Fruit fly (Drosophila melanogaster): Measurements from ENCODE around the gene CG10621.
A peak's percentile ranks its signal among the peaks of the same experiment; 100 is the strongest.

The CG10621 gene

DNA sequence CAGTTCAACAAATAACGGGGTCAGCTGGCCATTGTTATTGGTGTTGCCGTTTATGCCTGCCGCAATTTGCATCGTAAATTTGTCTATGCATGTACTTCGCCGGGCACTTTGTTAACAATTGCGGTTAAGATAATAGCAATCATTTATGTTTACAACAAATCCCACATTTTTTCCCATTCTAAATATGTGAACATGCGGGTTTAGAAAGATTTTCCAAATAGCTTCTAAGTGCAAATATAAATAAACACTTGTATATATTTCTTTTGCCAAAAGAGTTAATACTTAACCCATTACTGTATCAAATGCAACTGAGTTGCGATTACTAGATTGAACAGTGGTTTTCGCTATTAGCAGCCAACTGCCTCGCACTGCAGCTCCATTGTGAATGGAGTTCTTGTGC, 26.8 kb upstream of the CG10621 start:
- TF ChIP-seq CG33017 (tag; optimal IDR thresholded peaks at IDR 0.05) (no peak), bab1 (GFP tag; optimal IDR thresholded peaks at IDR 0.05) (no peak), CG11617 (GFP tag; optimal IDR thresholded peaks at IDR 0.05) (no peak), Mnt (GFP tag; optimal IDR thresholded peaks at IDR 0.05) (no peak), CG7045 (GFP tag; optimal IDR thresholded peaks at IDR 0.05) (no peak), cic (GFP tag; optimal IDR thresholded peaks at IDR 0.05) (no peak)

DNA sequence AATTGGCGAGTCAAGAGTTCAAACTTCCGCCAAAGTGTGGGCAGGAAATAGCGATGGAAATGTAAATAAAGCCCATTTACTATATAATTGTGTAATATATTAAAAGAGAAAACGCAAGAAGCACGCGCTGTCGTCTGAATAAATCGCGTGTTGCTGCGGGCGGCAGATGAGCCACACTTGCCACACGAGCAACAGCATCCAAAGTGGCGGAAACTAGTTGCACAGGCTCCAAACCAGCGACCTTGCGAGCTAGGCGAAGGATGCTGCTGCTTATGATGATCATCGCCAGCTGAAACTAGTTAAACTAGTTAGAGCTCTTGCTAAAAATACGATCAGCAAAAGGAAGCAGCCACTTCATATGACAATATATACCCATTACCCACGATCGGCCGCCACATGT, 25.2 kb upstream of the CG10621 start:
- no peak for TF ChIP-seq CG7045 (GFP tag; optimal IDR thresholded peaks at IDR 0.05)
- TF ChIP-seq Crg-1 (GFP tag; optimal IDR thresholded peaks at IDR 0.05) = no peak
- TF ChIP-seq CG11617 (GFP tag; optimal IDR thresholded peaks at IDR 0.05) = no peak
- no peak for TF ChIP-seq CG33017 (tag; optimal IDR thresholded peaks at IDR 0.05)
- no peak for TF ChIP-seq CG5204 (GFP tag; optimal IDR thresholded peaks at IDR 0.05)
- TF ChIP-seq ovo (GFP tag; optimal IDR thresholded peaks at IDR 0.05) = no peak
- no peak for TF ChIP-seq CG12768 (GFP tag; optimal IDR thresholded peaks at IDR 0.05)

- TF ChIP-seq CG5204 (GFP tag; optimal IDR thresholded peaks at IDR 0.05) (no peak), kay (GFP tag; ENCODE audit: borderline replicate concordance) (no peak), CG12768 (GFP tag; optimal IDR thresholded peaks at IDR 0.05) (no peak), CG14711 (tag; optimal IDR thresholded peaks at IDR 0.05) (no peak), ovo (GFP tag; optimal IDR thresholded peaks at IDR 0.05) (no peak), Mnt (GFP tag; optimal IDR thresholded peaks at IDR 0.05) (no peak), tj (GFP tag; optimal IDR thresholded peaks at IDR 0.05) (no peak), Crg-1 (GFP tag; optimal IDR thresholded peaks at IDR 0.05) (no peak), CG7045 (GFP tag; optimal IDR thresholded peaks at IDR 0.05) (no peak), Hr96 (GFP tag; optimal IDR thresholded peaks at IDR 0.05) (no peak), cic (GFP tag; optimal IDR thresholded peaks at IDR 0.05) (no peak), toe (GFP tag; optimal IDR thresholded peaks at IDR 0.05) (no peak), CG1620 (GFP tag; optimal IDR thresholded peaks at IDR 0.05) (no peak), bab1 (GFP tag; optimal IDR thresholded peaks at IDR 0.05) (no peak), Clk (GFP tag; optimal IDR thresholded peaks at IDR 0.05) (no peak), CG11617 (GFP tag; optimal IDR thresholded peaks at IDR 0.05) (no peak)
These were observed 24.7 kb upstream of the CG10621 start for dm6 chr2L:18978923-18979322.

- TF ChIP-seq pad (GFP tag; optimal IDR thresholded peaks at IDR 0.05) = no peak
- TF ChIP-seq CG5204 (GFP tag; optimal IDR thresholded peaks at IDR 0.05) = no peak
- no peak for TF ChIP-seq CG12768 (GFP tag; optimal IDR thresholded peaks at IDR 0.05)
- no peak for TF ChIP-seq CG1620 (GFP tag; optimal IDR thresholded peaks at IDR 0.05)
- no peak for TF ChIP-seq CG33017 (tag; optimal IDR thresholded peaks at IDR 0.05)
- no peak for TF ChIP-seq CG14711 (tag; optimal IDR thresholded peaks at IDR 0.05)
- TF ChIP-seq Hr96 (GFP tag; optimal IDR thresholded peaks at IDR 0.05) = no peak
- no peak for TF ChIP-seq toe (GFP tag; optimal IDR thresholded peaks at IDR 0.05)
- TF ChIP-seq tj (GFP tag; optimal IDR thresholded peaks at IDR 0.05) = no peak
- TF ChIP-seq bab1 (GFP tag; optimal IDR thresholded peaks at IDR 0.05) = no peak
- TF ChIP-seq Crg-1 (GFP tag; optimal IDR thresholded peaks at IDR 0.05) = no peak
- TF ChIP-seq kay (GFP tag; ENCODE audit: borderline replicate concordance) = no peak
- no peak for TF ChIP-seq cic (GFP tag; optimal IDR thresholded peaks at IDR 0.05)
- no peak for TF ChIP-seq CG7101 (tag; optimal IDR thresholded peaks at IDR 0.05)
- TF ChIP-seq Clk (GFP tag; optimal IDR thresholded peaks at IDR 0.05) = no peak
- no peak for TF ChIP-seq Mnt (GFP tag; optimal IDR thresholded peaks at IDR 0.05)
- no peak for TF ChIP-seq cnc (optimal IDR thresholded peaks at IDR 0.05)
- no peak for TF ChIP-seq CG7045 (GFP tag; optimal IDR thresholded peaks at IDR 0.05)
- TF ChIP-seq CG11617 (GFP tag; optimal IDR thresholded peaks at IDR 0.05) = no peak
These were observed 22.5 kb upstream of the CG10621 start for dm6 chr2L:18976749-18977148.

DNA sequence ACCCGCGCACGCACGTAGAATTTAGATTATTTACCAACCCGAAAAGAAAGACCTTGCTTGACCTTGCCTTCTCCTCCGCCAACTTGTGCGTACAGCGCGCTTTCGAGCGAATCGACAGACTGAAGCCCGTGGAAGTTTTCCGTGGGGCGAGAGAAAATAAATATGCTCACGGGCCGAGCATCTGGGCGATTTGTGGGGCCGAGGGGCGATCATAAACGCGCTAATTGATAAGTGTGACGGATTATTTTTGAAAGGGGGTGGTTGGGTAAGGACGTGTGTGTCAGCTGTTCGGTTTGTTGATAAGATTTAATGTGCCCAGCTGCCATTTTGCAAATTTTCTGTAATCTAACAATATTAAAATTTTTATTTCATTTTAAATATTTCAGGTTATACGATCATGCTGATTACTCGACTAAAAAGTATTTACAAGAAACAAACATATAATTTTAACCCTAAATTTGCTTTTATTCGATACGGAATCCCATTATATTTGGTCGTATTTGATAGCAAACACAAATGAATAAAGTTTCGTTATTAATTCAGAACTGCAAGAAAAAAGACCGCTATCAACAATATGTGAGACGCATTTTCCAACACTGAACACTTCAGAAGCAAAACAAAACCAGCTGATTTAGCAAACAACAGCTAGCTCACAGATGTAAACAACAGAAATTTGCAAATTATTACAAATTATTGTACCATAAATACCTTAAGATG, 20.0 kb upstream of the CG10621 start, which contains the start of the genes L2HGDH and CG10431:
L2HGDH (minus strand) TSS at position 386 of the 717 bp plus-strand sequence.
CG10431 (plus strand) TSS at position 648 of the 717 bp plus-strand sequence.
- TF ChIP-seq CG14711 (tag; optimal IDR thresholded peaks at IDR 0.05) (peak; percentile 68), Crg-1 (GFP tag; optimal IDR thresholded peaks at IDR 0.05) (peak; percentile 77), pad (GFP tag; optimal IDR thresholded peaks at IDR 0.05) (peak; percentile 73), cic (GFP tag; optimal IDR thresholded peaks at IDR 0.05) (peak; percentile 84), CG1620 (GFP tag; optimal IDR thresholded peaks at IDR 0.05) (peak; percentile 59), CG7045 (GFP tag; optimal IDR thresholded peaks at IDR 0.05) (peak; percentile 56), ovo (GFP tag; optimal IDR thresholded peaks at IDR 0.05) (peak; percentile 81), cnc (optimal IDR thresholded peaks at IDR 0.05) (no peak), toe (GFP tag; optimal IDR thresholded peaks at IDR 0.05) (peak; percentile 83), Hr96 (GFP tag; optimal IDR thresholded peaks at IDR 0.05) (peak; percentile 60), bab1 (GFP tag; optimal IDR thresholded peaks at IDR 0.05) (peak; percentile 47), Clk (GFP tag; optimal IDR thresholded peaks at IDR 0.05) (peak; percentile 57), CG7101 (tag; optimal IDR thresholded peaks at IDR 0.05) (peak; percentile 78), CG5204 (GFP tag; optimal IDR thresholded peaks at IDR 0.05) (no peak), CG33017 (tag; optimal IDR thresholded peaks at IDR 0.05) (peak; percentile 63), CG11617 (GFP tag; optimal IDR thresholded peaks at IDR 0.05) (peak; percentile 83), tj (GFP tag; optimal IDR thresholded peaks at IDR 0.05) (peak; percentile 76), kay (GFP tag; ENCODE audit: borderline replicate concordance) (no peak), Mnt (GFP tag; optimal IDR thresholded peaks at IDR 0.05) (peak; percentile 80), CG12768 (GFP tag; optimal IDR thresholded peaks at IDR 0.05) (peak; percentile 80)
